Worm (Caenorhabditis elegans): ENCODE results near the gene rcq-5.
A peak's percentile ranks its signal among the peaks of the same experiment; 100 is the strongest.

The rcq-5 gene

ce11 chrIII:4019801-4020200 lies 38.0 kb downstream of the rcq-5 start, which contains the start of gene snpc-3.4 (continued):
- TF ChIP-seq nhr-90 (tag; optimal IDR thresholded peaks at IDR 0.05) (no peak), ztf-18 (tag; optimal IDR thresholded peaks at IDR 0.05) (peak; percentile 78), attf-3 (GFP tag; conservative IDR thresholded peaks at IDR 0.05) (peak; percentile 63; the same call in 1 of the 2 replicates), madf-6 (GFP tag; IDR thresholded peaks at IDR 0.05) (peak; percentile 99), K11D2.4 (GFP tag; IDR thresholded peaks at IDR 0.05) (0 out of 2 replicates have a peak, but pooled peaks have one; percentile 42), ztf-25 (GFP tag; IDR thresholded peaks at IDR 0.05) (no peak), egrh-3 (GFP tag; IDR thresholded peaks at IDR 0.05) (0 out of 2 replicates have a peak, but pooled peaks have one; percentile 16), bed-1 (GFP tag; IDR thresholded peaks at IDR 0.05) (no peak), gei-17 (GFP tag; optimal IDR thresholded peaks at IDR 0.05) (no peak), let-607 (tag; optimal IDR thresholded peaks at IDR 0.05) (no peak), hlh-12 (tag; optimal IDR thresholded peaks at IDR 0.05) (no peak), sea-2 (GFP tag; IDR thresholded peaks at IDR 0.05) (no peak), F23B12.7 (tag; optimal IDR thresholded peaks at IDR 0.05; ENCODE audit: insufficient read depth) (peak; percentile 21), nhr-179 (tag; optimal IDR thresholded peaks at IDR 0.05) (no peak), rpc-1 (optimal IDR thresholded peaks at IDR 0.05) (peak; percentile 9), rpc-1 (tag; optimal IDR thresholded peaks at IDR 0.05) (no peak), B0035.1 (tag; optimal IDR thresholded peaks at IDR 0.05) (no peak), B0019.2 (GFP tag; conservative IDR thresholded peaks at IDR 0.05) (peak; percentile 97), T26A5.8 (tag; optimal IDR thresholded peaks at IDR 0.05) (no peak), ceh-58 (GFP tag; IDR thresholded peaks at IDR 0.05) (no peak), F57C9.4 (tag; optimal IDR thresholded peaks at IDR 0.05) (no peak), F57A8.1 (GFP tag; optimal IDR thresholded peaks at IDR 0.05) (no peak), efl-1 (GFP tag; optimal IDR thresholded peaks at IDR 0.05) (peak; percentile 99), ceh-91 (GFP tag; IDR thresholded peaks at IDR 0.05) (peak; percentile 96), Y56A3A.18 (GFP tag; IDR thresholded peaks at IDR 0.05) (no peak), D2030.7 (GFP tag; IDR thresholded peaks at IDR 0.05) (peak; percentile 98), F22D6.2 (tag; optimal IDR thresholded peaks at IDR 0.05) (no peak), madf-3 (GFP tag; IDR thresholded peaks at IDR 0.05) (peak; percentile 95), akir-1 (GFP tag; optimal IDR thresholded peaks at IDR 0.05) (no peak), dox-1 (GFP tag; IDR thresholded peaks at IDR 0.05) (peak; percentile 92), F37B4.10 (GFP tag; IDR thresholded peaks at IDR 0.05) (0 out of 2 replicates have a peak, but pooled peaks have one; percentile 20), aptf-2 (GFP tag; conservative IDR thresholded peaks at IDR 0.05) (no peak), hsf-1 (GFP tag; IDR thresholded peaks at IDR 0.05) (peak; percentile 98), zim-3 (tag; optimal IDR thresholded peaks at IDR 0.05) (no peak), Y53G8AR.9 (GFP tag; conservative IDR thresholded peaks at IDR 0.05) (peak; percentile 85), lin-26 (GFP tag; IDR thresholded peaks at IDR 0.05) (0 out of 2 replicates have a peak, but pooled peaks have one; percentile 15), nhr-27 (tag; optimal IDR thresholded peaks at IDR 0.05) (no peak), F49E8.2 (tag; optimal IDR thresholded peaks at IDR 0.05; ENCODE audit: insufficient read depth) (peak; percentile 81), lin-35 (GFP tag; optimal IDR thresholded peaks at IDR 0.05) (peak; percentile 68 to 87 (median 83)), nfyb-1 (GFP tag; IDR thresholded peaks at IDR 0.05) (peak; percentile 90), snpc-1.1 (tag; optimal IDR thresholded peaks at IDR 0.05; ENCODE audit: insufficient read depth) (peak; percentile 70), ama-1 (optimal IDR thresholded peaks at IDR 0.05) (no peak), ama-1 (GFP tag; optimal IDR thresholded peaks at IDR 0.05) (peak in 1 of 2 experiments; percentile 41), snpc-1.3 (tag; optimal IDR thresholded peaks at IDR 0.05; ENCODE audit: insufficient read depth) (peak; percentile 73), dpl-1 (GFP tag; optimal IDR thresholded peaks at IDR 0.05) (peak; percentile 96), atf-7 (tag; optimal IDR thresholded peaks at IDR 0.05) (no peak), ztf-6 (GFP tag; IDR thresholded peaks at IDR 0.05) (0 out of 2 replicates have a peak, but pooled peaks have one; percentile 18), chd-7 (tag; optimal IDR thresholded peaks at IDR 0.05) (no peak), tbp1 (GFP tag; optimal IDR thresholded peaks at IDR 0.05) (peak; percentile 65)
